Fruit fly (Drosophila melanogaster): ENCODE results near the gene CG14711.

Gene CG14711

dm6 chr3R:11649449-11649848 lies 26.3 kb downstream of the CG14711 start (continued):
- TF ChIP-seq CG1602 (GFP tag; optimal IDR thresholded peaks at IDR 0.05) (peak; percentile 94), sim (GFP tag; IDR thresholded peaks at IDR 0.05) (peak; percentile 89), slp2 (GFP tag; optimal IDR thresholded peaks at IDR 0.05) (peak; percentile 94), ftz-f1 (GFP tag; optimal IDR thresholded peaks at IDR 0.05) (peak; percentile 63), CkIIα-i1 (GFP tag; IDR thresholded peaks at IDR 0.05) (peak; percentile 93), stc (GFP tag; IDR thresholded peaks at IDR 0.05) (peak; percentile 97), CG12659 (GFP tag; optimal IDR thresholded peaks at IDR 0.05) (peak; percentile 97), ken (GFP tag; IDR thresholded peaks at IDR 0.05) (peak; percentile 96), CG10366 (GFP tag; IDR thresholded peaks at IDR 0.05) (peak; percentile 98), esg (GFP tag; conservative IDR thresholded peaks at IDR 0.05) (peak; percentile 97), CG8765 (GFP tag; IDR thresholded peaks at IDR 0.05) (peak; percentile 85), Sry-δ (GFP tag; optimal IDR thresholded peaks at IDR 0.05) (peak; percentile 71), Spps (tag; optimal IDR thresholded peaks at IDR 0.05) (peak; percentile 40), CG1792 (GFP tag; optimal IDR thresholded peaks at IDR 0.05) (peak; percentile 95), row (GFP tag; IDR thresholded peaks at IDR 0.05) (peak; percentile 97), ems (GFP tag; optimal IDR thresholded peaks at IDR 0.05) (peak; percentile 96), run (tag; optimal IDR thresholded peaks at IDR 0.05) (peak; percentile 86), CG12236 (GFP tag; optimal IDR thresholded peaks at IDR 0.05) (peak; percentile 88), cg (GFP tag; optimal IDR thresholded peaks at IDR 0.05) (no peak), Rx (GFP tag; IDR thresholded peaks at IDR 0.05) (peak; percentile 97), CG12942 (GFP tag; optimal IDR thresholded peaks at IDR 0.05) (peak; percentile 95), lov (optimal IDR thresholded peaks at IDR 0.05) (no peak), lov (GFP tag; IDR thresholded peaks at IDR 0.05) (peak; percentile 92; the same call in 2 of the 3 replicates), Hsf (GFP tag; optimal IDR thresholded peaks at IDR 0.05) (peak; percentile 97), lola (GFP tag; optimal IDR thresholded peaks at IDR 0.05) (peak in 1 of 3 experiments; percentile 58), nau (GFP tag; optimal IDR thresholded peaks at IDR 0.05) (peak; percentile 88), CG18764 (GFP tag; optimal IDR thresholded peaks at IDR 0.05) (peak; percentile 92), jigr1 (GFP tag; IDR thresholded peaks at IDR 0.05) (peak; percentile 85), Hr51 (GFP tag; optimal IDR thresholded peaks at IDR 0.05) (peak; percentile 94 to 96), CG17912 (GFP tag; optimal IDR thresholded peaks at IDR 0.05) (peak; percentile 91), rib (GFP tag; IDR thresholded peaks at IDR 0.05) (peak; percentile 97), sima (GFP tag; optimal IDR thresholded peaks at IDR 0.05) (peak; percentile 84), eve (GFP tag; optimal IDR thresholded peaks at IDR 0.05) (peak in 1 of 2 experiments; percentile 98), dati (GFP tag; IDR thresholded peaks at IDR 0.05) (peak; percentile 95), kni (GFP tag; optimal IDR thresholded peaks at IDR 0.05) (no peak), CG12769 (tag; optimal IDR thresholded peaks at IDR 0.05) (peak; percentile 98), CTCF (GFP tag; optimal IDR thresholded peaks at IDR 0.05) (peak; percentile 39), fd102C (GFP tag; optimal IDR thresholded peaks at IDR 0.05) (peak; percentile 54), Hand (GFP tag; optimal IDR thresholded peaks at IDR 0.05) (peak; percentile 89), Blimp-1 (GFP tag; optimal IDR thresholded peaks at IDR 0.05) (peak; percentile 86), knrl (GFP tag; IDR thresholded peaks at IDR 0.05; ENCODE audit: partially characterized antibody) (no peak), Abd-B (GFP tag; optimal IDR thresholded peaks at IDR 0.05) (peak; percentile 93), btn (GFP tag; optimal IDR thresholded peaks at IDR 0.05) (peak; percentile 91), CG8290 (GFP tag; optimal IDR thresholded peaks at IDR 0.05) (peak; percentile 81), CG8290 (tag; optimal IDR thresholded peaks at IDR 0.05) (peak; percentile 17 to 99), CG3726 (GFP tag; IDR thresholded peaks at IDR 0.05) (peak; percentile 93; the same call in 2 of the 3 replicates), dpn (GFP tag; optimal IDR thresholded peaks at IDR 0.05) (peak; percentile 98), CG32767 (GFP tag; IDR thresholded peaks at IDR 0.05) (peak; percentile 96), CG10565 (GFP tag; optimal IDR thresholded peaks at IDR 0.05) (peak; percentile 83), CG10209 (GFP tag; optimal IDR thresholded peaks at IDR 0.05) (peak; percentile 95), CG10979 (tag; optimal IDR thresholded peaks at IDR 0.05) (peak; percentile 78), pfk (GFP tag; optimal IDR thresholded peaks at IDR 0.05) (peak; percentile 34)

All from whole organism, embryonic.